Worm (Caenorhabditis elegans) whole organism, mixed stage, embryonic: ENCODE results near the gene srd-21.

ENCODE experiments used
- ceh-39 ChIP-seq: fragments of 150-350 bp; optimal IDR thresholded peaks from 2 replicates; lab custom pipeline; 2014; ENCODE audit warnings: missing biosample characterization, missing genetic modification characterization
- elt-1 ChIP-seq: sonication (generic microtip); optimal IDR thresholded peaks from 2 replicates; lab custom pipeline; 2017; ENCODE audit warnings: missing genetic modification characterization, mild to moderate bottlenecking, missing compliant biosample characterization, antibody characterized with exemption, moderate library complexity, borderline replicate concordance; ENCODE audit not compliant: insufficient read depth
- lin-13 ChIP-seq: fragments of 150-350 bp; optimal IDR thresholded peaks from 2 replicates; lab custom pipeline; 2014; ENCODE audit warnings: missing biosample characterization, missing genetic modification characterization
- lsy-2 ChIP-seq: fragments of 150-350 bp; optimal IDR thresholded peaks from 2 replicates; lab custom pipeline; 2014; ENCODE audit warnings: missing biosample characterization, missing genetic modification characterization
- mab-5 ChIP-seq: fragments of 150-350 bp; optimal IDR thresholded peaks from 2 replicates; lab custom pipeline; 2014; ENCODE audit warnings: missing biosample characterization, missing genetic modification characterization
- nhr-28 ChIP-seq: fragments of 150-350 bp; optimal IDR thresholded peaks from 2 replicates; lab custom pipeline; 2014; ENCODE audit warnings: missing biosample characterization, missing genetic modification characterization
- pha-4 ChIP-seq: fragments of 150-350 bp; optimal IDR thresholded peaks from 2 replicates; lab custom pipeline; 2018; ENCODE audit warnings: missing biosample characterization, missing genetic modification reagents, missing genetic modification characterization
- snpc-4 ChIP-seq: fragments of 150-350 bp; optimal IDR thresholded peaks from 2 replicates; lab custom pipeline; 2014; ENCODE audit warnings: missing biosample characterization, missing genetic modification characterization
- unc-39 ChIP-seq: fragments of 150-350 bp; optimal IDR thresholded peaks from 2 replicates; lab custom pipeline; 2014; ENCODE audit warnings: missing biosample characterization, missing genetic modification characterization
- unc-62 ChIP-seq: fragments of 150-350 bp; optimal IDR thresholded peaks from 2 replicates; lab custom pipeline; 2014; ENCODE audit warnings: missing biosample characterization, missing genetic modification reagents, missing genetic modification characterization
- ztf-11 ChIP-seq: fragments of 150-350 bp; optimal IDR thresholded peaks from 2 replicates; lab custom pipeline; 2014; ENCODE audit warnings: missing biosample characterization, missing genetic modification characterization

- TF ChIP-seq unc-62 (GFP tag; lab: Kevin White, UChicago) (no peak), lin-13 (no peak), mab-5 (tag; lab: Kevin White, UChicago) (no peak), ztf-11 (tag; lab: Kevin White, UChicago) (no peak), elt-1 (tag; lab: Kevin White, UChicago) (no peak), unc-39 (tag; lab: Kevin White, UChicago) (no peak), lsy-2 (tag; lab: Kevin White, UChicago) (no peak), ceh-39 (tag; lab: Kevin White, UChicago) (no peak), snpc-4 (tag; lab: Kevin White, UChicago) (no peak), pha-4 (tag; lab: Kevin White, UChicago) (no peak), nhr-28 (no peak)
Observed at ce11 chrV:16620874-16621273, 8.8 kb upstream of the srd-21 start, which contains the start of gene Y70C5A.3.
